Worm (Caenorhabditis elegans): ENCODE data around the gene ptr-19.

DNA sequence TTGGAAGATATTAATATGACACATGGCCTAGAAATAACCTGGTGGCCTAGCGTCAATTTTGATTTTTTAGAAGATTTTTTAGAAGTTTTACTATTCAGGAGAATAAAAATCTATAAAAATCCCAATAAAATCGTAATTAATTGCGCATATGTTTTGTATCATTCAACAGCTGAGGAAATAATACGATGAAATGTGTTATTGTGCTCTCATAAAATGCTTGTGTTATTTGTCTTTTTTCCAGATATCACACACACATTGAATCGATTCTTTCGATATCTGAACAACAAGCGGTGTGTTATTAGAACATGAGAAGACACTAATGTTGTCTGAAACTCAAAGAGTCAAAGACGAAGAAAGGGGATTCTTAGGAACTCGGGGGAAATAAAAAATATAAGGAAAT, 43.4 kb downstream of the ptr-19 start:
- TF ChIP-seq W03F9.2 (tag; optimal IDR thresholded peaks at IDR 0.05), result no peak
- no peak for TF ChIP-seq him-1 (tag; optimal IDR thresholded peaks at IDR 0.05)
- no peak for TF ChIP-seq dao-5 (tag; optimal IDR thresholded peaks at IDR 0.05)
